Worm (Caenorhabditis elegans) whole organism, midembryonic: ENCODE measurements around the gene F26F2.8.

Source experiments
- T22C8.4 ChIP-seq: fragments of 200-800 bp; sonication (Bioruptor generic); IDR thresholded peaks from 2 replicates; pipeline ENCODE4 v1.3.6; 2022; ENCODE audit warnings: missing genetic modification characterization, missing compliant biosample characterization
- cog-1 ChIP-seq: sonication (generic microtip); optimal IDR thresholded peaks from 2 replicates; lab custom pipeline; 2016; ENCODE audit warnings: missing genetic modification characterization, missing compliant biosample characterization
- flt-1 ChIP-seq: fragments of 200-800 bp; sonication (Bioruptor generic); IDR thresholded peaks from 2 replicates; pipeline ENCODE4 v1.3.6; 2022; ENCODE audit warnings: missing genetic modification characterization, missing compliant biosample characterization
- klf-2 ChIP-seq: fragments of 200-800 bp; sonication (Bioruptor generic); conservative IDR thresholded peaks from 2 replicates; pipeline ENCODE4 v1.3.6; 2022; ENCODE audit warnings: missing genetic modification reagents, missing genetic modification characterization, missing compliant biosample characterization
- med-1 ChIP-seq: sonication (generic microtip); optimal IDR thresholded peaks from 2 replicates; lab custom pipeline; 2017; ENCODE audit warnings: missing genetic modification characterization, mild to moderate bottlenecking, missing compliant biosample characterization, antibody characterized with exemption, missing genetic modification reagents; ENCODE audit not compliant: insufficient read depth
- ref-1 ChIP-seq: fragments of 200-800 bp; sonication (Bioruptor generic); conservative IDR thresholded peaks from 2 replicates; pipeline ENCODE4 v1.3.6; 2022; ENCODE audit warnings: missing genetic modification reagents, missing genetic modification characterization, missing compliant biosample characterization
- tab-1 ChIP-seq: fragments of 200-800 bp; sonication (Bioruptor generic); IDR thresholded peaks from 2 replicates; pipeline ENCODE4 v1.3.6; 2022; ENCODE audit warnings: missing genetic modification characterization, missing compliant biosample characterization
- ztf-23 ChIP-seq: fragments of 200-800 bp; sonication (Bioruptor generic); IDR thresholded peaks from 2 replicates; pipeline ENCODE4 v1.3.6; 2022; ENCODE audit warnings: missing genetic modification reagents, missing genetic modification characterization, missing compliant biosample characterization
- ztf-29 ChIP-seq: fragments of 200-800 bp; sonication (Bioruptor generic); IDR thresholded peaks from 2 replicates; pipeline ENCODE4 v1.3.6; 2022; ENCODE audit warnings: missing genetic modification reagents, missing genetic modification characterization, missing compliant biosample characterization

F26F2.8 gene

ce11 chrV:20579534-20579933 is at the start of gene F26F2.8:
Gene F26F2.8, plus strand, starts transcription at chrV:20579546.
- TF ChIP-seq cog-1 (no peak), ztf-23 (no peak), tab-1 (GFP tag; lab: Robert Waterston, UW) (no peak), ztf-29 (GFP tag; lab: Robert Waterston, UW) (no peak), flt-1 (GFP tag; lab: Robert Waterston, UW) (no peak), T22C8.4 (GFP tag; lab: Robert Waterston, UW) (no peak), ref-1 (GFP tag; lab: Robert Waterston, UW) (no peak), med-1 (GFP tag; lab: Kevin White, UChicago) (no peak), klf-2 (GFP tag; lab: Robert Waterston, UW) (no peak)

- TF ChIP-seq ztf-23 (no peak), T22C8.4 (GFP tag; lab: Robert Waterston, UW) (no peak), ztf-29 (GFP tag; lab: Robert Waterston, UW) (no peak), cog-1 (no peak), tab-1 (GFP tag; lab: Robert Waterston, UW) (no peak), flt-1 (GFP tag; lab: Robert Waterston, UW) (no peak), med-1 (GFP tag; lab: Kevin White, UChicago) (no peak), klf-2 (GFP tag; lab: Robert Waterston, UW) (no peak), ref-1 (GFP tag; lab: Robert Waterston, UW) (no peak)
Measured at ce11 chrV:20534072-20534471, 45.3 kb upstream of the F26F2.8 start, which contains the start of gene famh-161. Gene famh-161, minus strand, starts transcription at chrV:20534172.

- TF ChIP-seq cog-1, result no peak
- TF ChIP-seq tab-1 (GFP tag; lab: Robert Waterston, UW), result no peak
- TF ChIP-seq T22C8.4 (GFP tag; lab: Robert Waterston, UW), result no peak
- TF ChIP-seq ztf-23, result no peak
- TF ChIP-seq flt-1 (GFP tag; lab: Robert Waterston, UW), result no peak
- TF ChIP-seq ztf-29 (GFP tag; lab: Robert Waterston, UW), result no peak
- no peak for TF ChIP-seq med-1 (GFP tag; lab: Kevin White, UChicago)
- no peak for TF ChIP-seq ref-1 (GFP tag; lab: Robert Waterston, UW)
- no peak for TF ChIP-seq klf-2 (GFP tag; lab: Robert Waterston, UW)
Measured at ce11 chrV:20536208-20536607, 43.1 kb upstream of the F26F2.8 start, which contains the start of gene Y38H6C.15. Gene Y38H6C.15, minus strand, starts transcription at chrV:20536308.

- TF ChIP-seq T22C8.4 (GFP tag; lab: Robert Waterston, UW) (no peak), tab-1 (GFP tag; lab: Robert Waterston, UW) (no peak), flt-1 (GFP tag; lab: Robert Waterston, UW) (no peak), ztf-29 (GFP tag; lab: Robert Waterston, UW) (no peak), ref-1 (GFP tag; lab: Robert Waterston, UW) (no peak), ztf-23 (no peak), klf-2 (GFP tag; lab: Robert Waterston, UW) (no peak), med-1 (GFP tag; lab: Kevin White, UChicago) (no peak), cog-1 (no peak)
Measured at ce11 chrV:20539055-20539454, 40.3 kb upstream of the F26F2.8 start, which contains the start of gene Y38H6C.16. Gene Y38H6C.16, minus strand, starts transcription at chrV:20539347.

- TF ChIP-seq flt-1 (GFP tag; lab: Robert Waterston, UW), result no peak
- TF ChIP-seq med-1 (GFP tag; lab: Kevin White, UChicago), result no peak
- no peak for TF ChIP-seq ztf-23
- TF ChIP-seq T22C8.4 (GFP tag; lab: Robert Waterston, UW), result no peak
- TF ChIP-seq ref-1 (GFP tag; lab: Robert Waterston, UW), result no peak
- no peak for TF ChIP-seq ztf-29 (GFP tag; lab: Robert Waterston, UW)
- TF ChIP-seq klf-2 (GFP tag; lab: Robert Waterston, UW), result no peak
- TF ChIP-seq tab-1 (GFP tag; lab: Robert Waterston, UW), result no peak
- no peak for TF ChIP-seq cog-1
Measured at ce11 chrV:20544092-20544491, 35.3 kb upstream of the F26F2.8 start, which contains the start of gene slc-36.3. Gene slc-36.3, minus strand, starts transcription at chrV:20544192.

ce11 chrV:20544610-20545009 is 34.7 kb upstream of the F26F2.8 start:
- TF ChIP-seq klf-2 (GFP tag; lab: Robert Waterston, UW), result no peak
- TF ChIP-seq cog-1, result no peak
- TF ChIP-seq flt-1 (GFP tag; lab: Robert Waterston, UW), result no peak
- TF ChIP-seq ztf-29 (GFP tag; lab: Robert Waterston, UW), result no peak
- TF ChIP-seq tab-1 (GFP tag; lab: Robert Waterston, UW), result no peak
- no peak for TF ChIP-seq ref-1 (GFP tag; lab: Robert Waterston, UW)
- no peak for TF ChIP-seq med-1 (GFP tag; lab: Kevin White, UChicago)
- TF ChIP-seq T22C8.4 (GFP tag; lab: Robert Waterston, UW), result no peak
- TF ChIP-seq ztf-23, result no peak

ce11 chrV:20545742-20546141 is 33.6 kb upstream of the F26F2.8 start:
- TF ChIP-seq T22C8.4 (GFP tag; lab: Robert Waterston, UW), result no peak
- no peak for TF ChIP-seq flt-1 (GFP tag; lab: Robert Waterston, UW)
- TF ChIP-seq ztf-29 (GFP tag; lab: Robert Waterston, UW), result no peak
- TF ChIP-seq med-1 (GFP tag; lab: Kevin White, UChicago), result no peak
- TF ChIP-seq cog-1, result no peak
- TF ChIP-seq ztf-23, result no peak
- no peak for TF ChIP-seq tab-1 (GFP tag; lab: Robert Waterston, UW)
- no peak for TF ChIP-seq klf-2 (GFP tag; lab: Robert Waterston, UW)

ce11 chrV:20547048-20547447 is 32.3 kb upstream of the F26F2.8 start, which contains the start of gene Y38H6C.18:
Gene Y38H6C.18, minus strand, starts transcription at chrV:20547148.
- TF ChIP-seq cog-1, result no peak
- no peak for TF ChIP-seq ztf-29 (GFP tag; lab: Robert Waterston, UW)
- no peak for TF ChIP-seq ztf-23
- TF ChIP-seq ref-1 (GFP tag; lab: Robert Waterston, UW), result no peak
- TF ChIP-seq klf-2 (GFP tag; lab: Robert Waterston, UW), result no peak

ce11 chrV:20551096-20551495 is 28.2 kb upstream of the F26F2.8 start, which contains the start of gene Y38H6C.20:
Gene Y38H6C.20, minus strand, starts transcription at chrV:20551196.
- TF ChIP-seq T22C8.4 (GFP tag; lab: Robert Waterston, UW), result no peak
- no peak for TF ChIP-seq ref-1 (GFP tag; lab: Robert Waterston, UW)
- TF ChIP-seq tab-1 (GFP tag; lab: Robert Waterston, UW), result no peak
- TF ChIP-seq cog-1, result no peak
- no peak for TF ChIP-seq flt-1 (GFP tag; lab: Robert Waterston, UW)
- TF ChIP-seq ztf-29 (GFP tag; lab: Robert Waterston, UW), result no peak
- TF ChIP-seq klf-2 (GFP tag; lab: Robert Waterston, UW), result no peak
- TF ChIP-seq med-1 (GFP tag; lab: Kevin White, UChicago), result no peak
- no peak for TF ChIP-seq ztf-23
